Worm (Caenorhabditis elegans) whole organism, L1 larva: ENCODE results near the gene srh-74.
A peak's percentile ranks its signal among the peaks of the same experiment; 100 is the strongest.

Experiments used
- C04F5.9 ChIP-seq: sonication (generic microtip); optimal IDR thresholded peaks from 2 replicates; lab custom pipeline; 2016; ENCODE audit warnings: missing genetic modification characterization, missing compliant biosample characterization
- ceh-63 ChIP-seq: fragments of 200-800 bp; sonication (Bioruptor generic); optimal IDR thresholded peaks from 2 replicates; lab custom pipeline; 2018; ENCODE audit warnings: mild to moderate bottlenecking, missing genetic modification characterization, missing compliant biosample characterization
- egl-27 ChIP-seq, 2 experiments: fragments of 150-350 bp in 1 of 2; sonication (generic microtip); optimal IDR thresholded peaks; 3 replicates each; lab custom pipeline; 2017 to 2018; ENCODE audit warnings: missing biosample characterization in 2 of 2, missing genetic modification characterization in 2 of 2, missing genetic modification reagents in 2 of 2
- elt-2 ChIP-seq: sonication (generic microtip); optimal IDR thresholded peaks from 2 replicates; lab custom pipeline; 2016; ENCODE audit warnings: missing genetic modification characterization, mild to moderate bottlenecking, inconsistent platforms, missing compliant biosample characterization, missing genetic modification reagents
- jun-1 ChIP-seq: fragments of 150-350 bp; optimal IDR thresholded peaks from 2 replicates; lab custom pipeline; 2014; ENCODE audit warnings: missing biosample characterization, missing genetic modification reagents, missing genetic modification characterization
- lsy-2 ChIP-seq, 2 experiments: fragments of 150-350 bp; optimal IDR thresholded peaks; 2 replicates each; lab custom pipeline; 2014; ENCODE audit warnings: missing biosample characterization in 2 of 2, missing genetic modification characterization in 2 of 2
- mef-2 ChIP-seq: fragments of 150-350 bp; optimal IDR thresholded peaks from 2 replicates; lab custom pipeline; 2014; ENCODE audit warnings: missing biosample characterization, missing genetic modification characterization
- mep-1 ChIP-seq: fragments of 150-350 bp; optimal IDR thresholded peaks from 2 replicates; lab custom pipeline; 2014; ENCODE audit warnings: missing biosample characterization, missing genetic modification characterization
- nhr-77 ChIP-seq: fragments of 150-350 bp; optimal IDR thresholded peaks from 2 replicates; lab custom pipeline; 2014; ENCODE audit warnings: missing biosample characterization, missing genetic modification characterization
- nhr-84 ChIP-seq: sonication (generic microtip); optimal IDR thresholded peaks from 2 replicates; lab custom pipeline; 2017; ENCODE audit warnings: missing biosample characterization, missing genetic modification characterization
- nhr-85 ChIP-seq: sonication (generic microtip); peaks from one replicate; lab custom pipeline; 2016; ENCODE audit warnings: missing genetic modification characterization, inconsistent platforms, missing compliant biosample characterization
- nhr-90 ChIP-seq: sonication (generic microtip); optimal IDR thresholded peaks from 2 replicates; lab custom pipeline; 2016; ENCODE audit warnings: mild to moderate bottlenecking, missing genetic modification characterization, missing compliant biosample characterization; ENCODE audit not compliant: poor library complexity
- pax-3 ChIP-seq: fragments of 200-800 bp; sonication (Bioruptor generic); optimal IDR thresholded peaks from 2 replicates; lab custom pipeline; 2018; ENCODE audit warnings: mild to moderate bottlenecking, missing genetic modification characterization, moderate library complexity, missing compliant biosample characterization
- snpc-4 ChIP-seq: fragments of 150-350 bp; optimal IDR thresholded peaks from 2 replicates; lab custom pipeline; 2014; ENCODE audit warnings: missing biosample characterization, missing genetic modification characterization
- tbx-2 ChIP-seq: sonication (generic microtip); optimal IDR thresholded peaks from 2 replicates; lab custom pipeline; 2016; ENCODE audit warnings: missing genetic modification characterization, missing compliant biosample characterization

srh-74 gene

ce11 chrV:11000650-11001049, 47.9 kb downstream of the srh-74 start, which contains the start of gene isy-1 (continued):
- TF ChIP-seq mef-2 (tag; lab: Kevin White, UChicago) = no peak
- TF ChIP-seq nhr-90 = peak; percentile 53
- TF ChIP-seq nhr-84 (tag; lab: Kevin White, UChicago) = no peak
- TF ChIP-seq jun-1 (tag; lab: Kevin White, UChicago) = peak; percentile 23
- TF ChIP-seq nhr-77 (tag; lab: Kevin White, UChicago) = peak; percentile 33
- TF ChIP-seq mep-1 (tag; lab: Kevin White, UChicago) = peak; percentile 90
- TF ChIP-seq ceh-63 = no peak
- TF ChIP-seq C04F5.9 (tag; lab: Kevin White, UChicago) = no peak
- TF ChIP-seq pax-3 (tag; lab: Kevin White, UChicago) = peak; percentile 24
- TF ChIP-seq egl-27 (tag; optimal IDR thresholded peaks at IDR 0.05; lab: Kevin White, UChicago) = no peak
- TF ChIP-seq elt-2 (tag; lab: Kevin White, UChicago) = no peak
- peak; percentile 81 to 90 for TF ChIP-seq lsy-2 (tag; optimal IDR thresholded peaks at IDR 0.05; lab: Kevin White, UChicago)

DNA sequence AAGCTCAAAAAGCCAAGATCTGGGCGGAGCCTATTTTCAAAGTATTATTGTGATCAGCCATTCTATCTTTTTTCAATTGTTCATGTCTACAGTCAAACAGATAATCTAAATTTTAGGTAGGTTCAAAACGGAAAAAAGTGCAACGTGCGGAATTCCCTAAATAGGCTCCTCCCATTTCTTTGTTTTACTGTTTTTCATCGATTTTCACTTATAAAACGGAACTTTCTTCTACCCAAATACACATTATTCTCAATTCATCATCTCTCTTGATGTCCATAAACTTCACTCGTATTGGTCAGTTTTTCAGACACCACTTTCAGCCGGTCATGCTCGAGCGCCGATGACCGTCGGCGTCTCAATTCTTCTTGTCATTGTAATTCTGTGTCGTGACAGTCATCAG, 49.8 kb downstream of the srh-74 start, which contains the start of gene F53B7.7:
F53B7.7 (plus strand) TSS at position 301 of the 400 bp plus-strand sequence.
- TF ChIP-seq snpc-4 (tag; lab: Kevin White, UChicago) (no peak), tbx-2 (no peak), nhr-85 (tag; lab: Kevin White, UChicago) (peak; percentile 53)
